Fruit fly (Drosophila melanogaster) S2 (cell line): ENCODE data around the gene Dip-B.
A peak's percentile ranks its signal among the peaks of the same experiment; 100 is the strongest.

Source experiments
- CG8478 ChIP-seq: fragments of >200 bp; optimal IDR thresholded peaks from 2 replicates; lab custom pipeline; 2018
- CTCF ChIP-seq, 2 experiments: fragments of >200 bp; optimal IDR thresholded peaks; 2 replicates each; lab custom pipeline; 2018

Gene Dip-B

DNA sequence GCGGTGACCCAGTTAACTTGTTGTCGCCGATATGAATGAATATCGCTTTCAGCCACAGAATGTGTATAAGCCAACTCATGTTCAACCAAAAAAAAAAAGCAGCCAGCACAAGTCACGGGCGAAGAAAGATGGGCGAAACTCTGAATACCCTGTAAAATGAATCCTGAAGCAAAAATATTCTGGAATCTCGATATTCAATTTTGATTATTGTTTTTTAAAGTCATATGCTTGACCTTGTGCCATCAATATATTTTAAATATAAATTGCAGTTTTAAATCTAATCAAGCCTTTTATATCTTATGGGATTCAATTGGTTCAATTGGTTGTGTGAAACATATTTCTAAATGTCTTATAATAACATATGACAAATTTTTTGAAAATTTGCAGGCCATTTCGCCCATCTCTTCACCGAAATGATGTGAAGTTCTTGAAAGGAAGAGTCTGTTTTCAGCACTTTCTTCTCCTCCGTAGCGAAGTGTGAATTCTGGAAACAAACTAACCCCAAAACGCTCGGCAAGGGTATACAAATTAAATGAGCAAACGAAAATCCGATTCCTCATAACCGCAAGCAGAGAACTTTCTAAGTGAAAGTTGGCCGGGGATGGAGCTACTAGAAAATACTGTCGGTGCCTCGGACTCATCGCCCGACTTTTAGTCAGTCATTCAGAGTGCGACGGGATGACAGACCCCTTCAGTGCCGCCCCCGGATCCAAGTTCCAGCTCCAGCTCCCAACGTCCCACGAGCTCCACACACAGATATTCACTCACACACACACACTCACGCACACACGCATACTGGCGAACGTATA, 33.7 kb downstream of the Dip-B start:
- TF ChIP-seq CTCF (optimal IDR thresholded peaks at IDR 0.05; lab: Kevin White, UChicago) (no peak), CG8478 (lab: Kevin White, UChicago) (no peak)

DNA sequence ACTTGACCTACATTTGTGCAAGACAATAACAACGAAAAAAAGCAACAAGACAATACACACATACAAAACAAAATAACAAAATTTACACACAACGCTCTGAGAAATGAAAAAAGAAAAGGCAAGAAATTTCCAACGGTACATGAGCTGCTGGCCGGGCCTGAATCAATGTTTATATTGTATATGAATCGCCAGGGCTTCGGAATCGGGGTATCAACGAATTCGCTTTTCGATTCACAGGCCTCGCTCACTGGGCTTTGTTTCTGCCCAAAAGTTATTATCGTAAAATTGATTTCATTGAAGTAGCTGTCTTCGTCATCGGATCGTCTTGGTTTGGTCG, 34.3 kb downstream of the Dip-B start:
- TF ChIP-seq CTCF (optimal IDR thresholded peaks at IDR 0.05; lab: Kevin White, UChicago) (no peak), CG8478 (lab: Kevin White, UChicago) (no peak)

- TF ChIP-seq CG8478 (lab: Kevin White, UChicago) (no peak), CTCF (optimal IDR thresholded peaks at IDR 0.05; lab: Kevin White, UChicago) (no peak)
These were observed 35.6 kb downstream of the Dip-B start for dm6 chr3R:13817480-13818305.

dm6 chr3R:13819037-13819436, 36.9 kb downstream of the Dip-B start:
- TF ChIP-seq CTCF (optimal IDR thresholded peaks at IDR 0.05; lab: Kevin White, UChicago) (no peak), CG8478 (lab: Kevin White, UChicago) (no peak)

- TF ChIP-seq CG8478 (lab: Kevin White, UChicago) (no peak), CTCF (optimal IDR thresholded peaks at IDR 0.05; lab: Kevin White, UChicago) (no peak)
These were observed 38.4 kb downstream of the Dip-B start for dm6 chr3R:13820483-13820882.

DNA sequence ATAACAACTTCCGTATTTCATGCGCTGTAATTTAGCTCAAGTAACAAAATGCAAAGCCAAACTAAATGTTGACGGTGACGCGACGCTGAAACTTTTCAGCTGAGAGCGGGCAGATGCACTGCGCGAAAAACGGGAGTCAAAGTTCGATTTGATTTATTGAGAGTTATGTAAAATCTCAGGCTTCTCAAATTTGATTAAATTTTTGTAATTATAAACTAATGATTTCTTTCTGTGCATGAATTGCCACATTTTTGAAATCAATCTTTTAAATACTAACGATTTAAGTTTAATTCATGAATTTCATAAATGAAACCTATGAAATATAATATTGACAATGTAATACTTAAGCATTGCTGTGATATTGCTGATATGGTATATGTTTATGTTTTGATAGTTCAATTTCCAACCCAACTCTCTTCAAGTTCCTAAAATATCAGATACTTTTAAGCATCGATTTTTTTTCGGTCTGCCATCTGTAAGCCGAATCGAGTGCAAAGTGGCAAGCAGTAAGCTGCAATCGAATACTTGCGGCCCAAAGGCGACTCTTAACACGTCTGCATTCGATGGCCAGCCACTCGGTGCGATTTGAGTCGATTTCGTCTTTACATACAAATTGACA, 40.6 kb downstream of the Dip-B start:
- TF ChIP-seq CG8478 (lab: Kevin White, UChicago), result no peak
- TF ChIP-seq CTCF (optimal IDR thresholded peaks at IDR 0.05; lab: Kevin White, UChicago), result no peak

- TF ChIP-seq CTCF (optimal IDR thresholded peaks at IDR 0.05; lab: Kevin White, UChicago) (no peak), CG8478 (lab: Kevin White, UChicago) (no peak)
These were observed 46.1 kb downstream of the Dip-B start, which contains the start of gene Mst87F for dm6 chr3R:13827953-13828922. Gene Mst87F (minus strand): TSS chr3R:13828008.

DNA sequence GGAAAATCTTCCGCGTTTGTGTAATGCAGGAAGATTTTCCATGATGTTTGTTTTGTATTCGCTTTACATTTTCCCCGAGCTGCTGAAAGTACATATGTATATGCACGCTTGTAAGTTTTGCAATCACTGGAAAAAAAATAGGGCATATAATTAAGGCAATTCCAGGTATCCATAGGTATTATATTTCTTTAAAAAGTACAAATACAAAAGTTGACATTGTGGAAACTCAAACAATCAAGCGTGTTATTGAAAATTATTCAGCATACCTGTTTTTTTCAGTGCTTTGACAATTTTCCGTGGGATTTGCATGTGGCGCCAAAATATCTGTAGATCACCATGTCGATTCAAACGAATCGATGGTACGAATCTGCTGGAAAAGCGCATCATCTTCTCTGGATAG, 49.0 kb downstream of the Dip-B start:
- no peak for TF ChIP-seq CTCF (optimal IDR thresholded peaks at IDR 0.05; lab: Kevin White, UChicago)

DNA sequence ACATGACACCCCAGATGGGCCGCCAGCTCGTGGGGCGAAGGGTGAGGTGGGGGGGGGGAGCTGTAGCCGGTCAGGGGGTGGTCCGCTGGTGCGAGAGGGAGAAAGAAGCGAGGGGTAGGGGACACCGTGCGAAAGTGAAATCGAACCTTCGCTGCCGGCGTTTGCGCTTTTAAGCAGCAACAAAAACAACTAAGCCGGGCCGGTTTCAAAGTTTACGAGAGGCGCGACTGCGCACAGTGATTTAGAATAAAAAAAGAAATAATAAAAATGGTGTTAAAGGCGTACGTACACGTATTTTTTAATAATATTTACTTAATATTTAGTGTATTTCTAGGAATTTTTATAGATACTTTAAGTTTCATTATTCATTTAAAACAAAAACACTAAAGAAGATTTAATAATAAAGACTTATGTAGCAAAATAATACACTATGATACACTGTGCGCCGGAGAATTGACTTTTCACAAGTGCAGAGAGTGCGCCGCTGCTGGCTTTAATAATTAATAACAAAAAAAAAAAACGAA, 49.6 kb downstream of the Dip-B start:
- TF ChIP-seq CG8478 (lab: Kevin White, UChicago), result no peak
- no peak for TF ChIP-seq CTCF (optimal IDR thresholded peaks at IDR 0.05; lab: Kevin White, UChicago)

dm6 chr3R:13832950-13833349, 50.9 kb downstream of the Dip-B start:
- no peak for TF ChIP-seq CTCF (optimal IDR thresholded peaks at IDR 0.05; lab: Kevin White, UChicago)
- TF ChIP-seq CG8478 (lab: Kevin White, UChicago), result no peak

DNA sequence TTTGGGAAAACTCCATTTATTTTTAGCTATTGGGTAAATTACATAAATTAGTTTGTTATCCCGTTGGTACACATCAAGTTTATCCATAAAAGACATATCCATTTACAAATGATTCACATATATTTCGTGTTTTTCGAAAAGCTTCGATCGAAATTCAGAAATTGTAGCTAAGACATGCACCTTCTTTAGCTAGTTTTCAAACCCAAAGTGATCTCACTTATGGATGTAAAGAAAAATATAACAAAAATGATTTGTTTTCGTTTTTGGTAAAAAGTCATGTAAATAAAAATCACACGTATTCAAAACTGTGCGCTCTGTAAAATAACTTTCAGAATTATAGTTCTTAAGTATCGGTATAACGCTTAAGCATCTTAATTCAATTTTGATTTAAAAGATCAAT, 51.4 kb downstream of the Dip-B start:
- no peak for TF ChIP-seq CG8478 (lab: Kevin White, UChicago)
- peak; percentile 63 to 78 for TF ChIP-seq CTCF (optimal IDR thresholded peaks at IDR 0.05; lab: Kevin White, UChicago)

- no peak for TF ChIP-seq CTCF (optimal IDR thresholded peaks at IDR 0.05; lab: Kevin White, UChicago)
- TF ChIP-seq CG8478 (lab: Kevin White, UChicago), result no peak
These were observed 52.5 kb downstream of the Dip-B start for dm6 chr3R:13834551-13834950.
